Worm (Caenorhabditis elegans) whole organism, L1 larva: ENCODE measurements around the gene M151.2.

Source experiments
- C04F5.9 ChIP-seq: sonication (generic microtip); optimal IDR thresholded peaks from 2 replicates; lab custom pipeline; 2016; ENCODE audit warnings: missing genetic modification characterization, missing compliant biosample characterization
- Y116A8C.19 ChIP-seq: sonication (generic microtip); optimal IDR thresholded peaks from 2 replicates; lab custom pipeline; 2016; ENCODE audit warnings: missing compliant biosample characterization, missing genetic modification characterization, borderline replicate concordance
- aly-2 ChIP-seq: fragments of 150-350 bp; optimal IDR thresholded peaks from 2 replicates; lab custom pipeline; 2014; ENCODE audit warnings: missing biosample characterization, missing genetic modification characterization
- ceh-8 ChIP-seq: fragments of 200-800 bp; sonication (Bioruptor generic); optimal IDR thresholded peaks from 2 replicates; lab custom pipeline; 2018; ENCODE audit warnings: mild to moderate bottlenecking, missing genetic modification characterization, moderate library complexity, missing compliant biosample characterization
- ceh-88 ChIP-seq: fragments of 200-800 bp; sonication (Bioruptor generic); IDR thresholded peaks from 2 replicates; pipeline ENCODE4 v1.3.6; 2022; ENCODE audit warnings: missing genetic modification characterization, missing compliant biosample characterization
- ceh-90 ChIP-seq: sonication (generic microtip); optimal IDR thresholded peaks from 2 replicates; lab custom pipeline; 2016; ENCODE audit warnings: missing genetic modification characterization, missing compliant biosample characterization
- dpl-1 ChIP-seq, 3 experiments: fragments of 150-350 bp in 2 of 3; sonication (generic microtip) in 1 of 3; optimal IDR thresholded peaks; 2 replicates each; lab custom pipeline; 2014 to 2017; ENCODE audit warnings: missing biosample characterization in 3 of 3, missing genetic modification characterization in 3 of 3, missing genetic modification reagents in 3 of 3
- efl-1 ChIP-seq, 4 experiments: fragments of 150-350 bp; optimal IDR thresholded peaks in 3 of 4; peaks in 1 of 4; 1 replicate in 1 of 4; 2 replicates in 3 of 4; lab custom pipeline; 2014; ENCODE audit warnings: missing biosample characterization in 2 of 4, missing genetic modification characterization in 2 of 4, missing genetic modification reagents in 2 of 4
- egl-27 ChIP-seq, 2 experiments: fragments of 150-350 bp in 1 of 2; sonication (generic microtip); optimal IDR thresholded peaks; 3 replicates each; lab custom pipeline; 2017 to 2018; ENCODE audit warnings: missing biosample characterization in 2 of 2, missing genetic modification characterization in 2 of 2, missing genetic modification reagents in 2 of 2
- ets-5 ChIP-seq: fragments of 200-800 bp; sonication (Bioruptor generic); IDR thresholded peaks from 2 replicates; pipeline ENCODE4 v1.3.6; 2022; ENCODE audit warnings: missing genetic modification characterization, missing compliant biosample characterization
- fkh-10 ChIP-seq: sonication (generic microtip); optimal IDR thresholded peaks from 2 replicates; lab custom pipeline; 2017; ENCODE audit warnings: missing biosample characterization, missing genetic modification reagents, missing genetic modification characterization
- fkh-4 ChIP-seq: sonication (generic microtip); optimal IDR thresholded peaks from 2 replicates; lab custom pipeline; 2016; ENCODE audit warnings: missing compliant biosample characterization, missing genetic modification characterization, borderline replicate concordance
- grh-1 ChIP-seq: fragments of 200-800 bp; sonication (Bioruptor generic); IDR thresholded peaks from 2 replicates; pipeline ENCODE4 v1.3.6; 2022; ENCODE audit warnings: missing genetic modification reagents, missing genetic modification characterization, missing compliant biosample characterization
- hlh-17 ChIP-seq: fragments of 200-800 bp; sonication (Bioruptor generic); optimal IDR thresholded peaks from 2 replicates; lab custom pipeline; 2018; ENCODE audit warnings: missing genetic modification characterization, mild to moderate bottlenecking, missing compliant biosample characterization, moderate library complexity, borderline replicate concordance
- hlh-4 ChIP-seq: sonication (generic microtip); optimal IDR thresholded peaks from 2 replicates; lab custom pipeline; 2016; ENCODE audit warnings: mild to moderate bottlenecking, missing genetic modification characterization, missing compliant biosample characterization
- isw-1 ChIP-seq: fragments of 200-800 bp; sonication (Bioruptor generic); IDR thresholded peaks from 2 replicates; pipeline ENCODE4 v1.3.6; 2022; ENCODE audit warnings: missing genetic modification characterization, missing compliant biosample characterization
- jun-1 ChIP-seq: fragments of 150-350 bp; optimal IDR thresholded peaks from 2 replicates; lab custom pipeline; 2014; ENCODE audit warnings: missing biosample characterization, missing genetic modification reagents, missing genetic modification characterization
- lin-13 ChIP-seq: fragments of 150-350 bp; optimal IDR thresholded peaks from 2 replicates; lab custom pipeline; 2014; ENCODE audit warnings: missing biosample characterization, missing genetic modification reagents, missing genetic modification characterization
- lin-14 ChIP-seq: fragments of 200-800 bp; sonication (Bioruptor generic); optimal IDR thresholded peaks from 2 replicates; lab custom pipeline; 2018; ENCODE audit warnings: mild to moderate bottlenecking, missing genetic modification characterization, moderate library complexity, missing compliant biosample characterization
- lin-39 ChIP-seq: fragments of 150-350 bp; optimal IDR thresholded peaks from 2 replicates; lab custom pipeline; 2014; ENCODE audit warnings: missing biosample characterization, missing genetic modification reagents, missing genetic modification characterization
- lsy-2 ChIP-seq, 2 experiments: fragments of 150-350 bp; optimal IDR thresholded peaks; 2 replicates each; lab custom pipeline; 2014; ENCODE audit warnings: missing biosample characterization in 2 of 2, missing genetic modification characterization in 2 of 2
- nhr-20 ChIP-seq: sonication (generic microtip); optimal IDR thresholded peaks from 2 replicates; lab custom pipeline; 2016; ENCODE audit warnings: mild to moderate bottlenecking, missing genetic modification characterization, missing compliant biosample characterization
- nhr-28 ChIP-seq: fragments of 150-350 bp; optimal IDR thresholded peaks from 2 replicates; lab custom pipeline; 2014; ENCODE audit warnings: missing biosample characterization, missing genetic modification characterization
- rnt-1 ChIP-seq: sonication (generic microtip); optimal IDR thresholded peaks from 2 replicates; lab custom pipeline; 2016; ENCODE audit warnings: mild to moderate bottlenecking, missing genetic modification characterization, moderate library complexity, missing compliant biosample characterization
- skn-1 ChIP-seq: fragments of 150-350 bp; optimal IDR thresholded peaks from 2 replicates; lab custom pipeline; 2014; ENCODE audit warnings: missing biosample characterization, missing genetic modification characterization
- unc-62 ChIP-seq: fragments of 150-350 bp; optimal IDR thresholded peaks from 2 replicates; lab custom pipeline; 2014; ENCODE audit warnings: missing biosample characterization, missing genetic modification reagents, missing genetic modification characterization
- unc-98 ChIP-seq: fragments of 200-800 bp; sonication (Bioruptor generic); IDR thresholded peaks from 2 replicates; pipeline ENCODE4 v1.3.6; 2022; ENCODE audit warnings: missing genetic modification characterization, missing compliant biosample characterization
- xbp-1 ChIP-seq: sonication (generic microtip); optimal IDR thresholded peaks from 2 replicates; lab custom pipeline; 2016; ENCODE audit warnings: missing genetic modification characterization, missing compliant biosample characterization
- zip-4 ChIP-seq: fragments of 200-800 bp; sonication (Bioruptor generic); optimal IDR thresholded peaks from 2 replicates; lab custom pipeline; 2018; ENCODE audit warnings: mild to moderate bottlenecking, missing genetic modification characterization, moderate library complexity, missing compliant biosample characterization
- ztf-11 ChIP-seq, 2 experiments: sonication (generic microtip); optimal IDR thresholded peaks; 2 replicates each; lab custom pipeline; 2016 to 2017; ENCODE audit warnings: missing genetic modification characterization in 2 of 2, missing biosample characterization in 1 of 2, missing compliant biosample characterization in 1 of 2

Gene M151.2

DNA sequence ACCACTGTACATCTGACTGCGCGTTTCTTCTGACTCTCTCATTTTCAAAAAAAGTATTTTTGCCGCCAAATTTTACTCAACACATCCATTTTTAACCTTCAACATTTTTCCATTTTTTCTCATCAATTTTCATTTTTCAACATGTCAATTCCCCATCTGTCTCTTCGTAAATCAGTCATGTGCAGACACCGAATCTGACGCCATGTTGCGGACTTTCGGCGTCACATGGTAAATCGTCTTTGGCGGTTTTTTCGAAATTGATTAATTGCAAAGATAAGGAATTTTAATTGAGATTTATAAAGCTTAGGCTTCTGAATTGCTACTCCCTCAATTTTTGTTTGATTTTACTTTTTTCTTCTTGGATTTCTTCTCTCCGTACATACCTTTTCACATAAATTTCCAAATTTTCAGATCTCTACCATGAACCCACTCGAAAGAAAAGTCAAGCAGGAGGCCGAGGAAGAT lies 51.9 kb downstream of the M151.2 start, which contains the start of gene F19B10.1 (continued):
- TF ChIP-seq ztf-11 (tag; optimal IDR thresholded peaks at IDR 0.05; lab: Kevin White, UChicago) (peak in 1 of 2 experiments; percentile 2), jun-1 (peak; percentile 11), isw-1 (GFP tag; lab: Robert Waterston, UW) (peak; percentile 31; the same call in 1 of the 2 replicates), unc-62 (GFP tag; lab: Kevin White, UChicago) (no peak), Y116A8C.19 (tag; lab: Kevin White, UChicago) (no peak), ets-5 (GFP tag; lab: Robert Waterston, UW) (no peak), xbp-1 (tag; lab: Kevin White, UChicago) (peak; percentile 68), grh-1 (GFP tag; lab: Robert Waterston, UW) (0 out of 2 replicates have a peak, but pooled peaks have one; percentile 20), hlh-4 (tag; lab: Kevin White, UChicago) (no peak), zip-4 (GFP tag; lab: Kevin White, UChicago) (peak; percentile 6), lsy-2 (tag; optimal IDR thresholded peaks at IDR 0.05; lab: Kevin White, UChicago) (peak; percentile 86 to 87)

DNA sequence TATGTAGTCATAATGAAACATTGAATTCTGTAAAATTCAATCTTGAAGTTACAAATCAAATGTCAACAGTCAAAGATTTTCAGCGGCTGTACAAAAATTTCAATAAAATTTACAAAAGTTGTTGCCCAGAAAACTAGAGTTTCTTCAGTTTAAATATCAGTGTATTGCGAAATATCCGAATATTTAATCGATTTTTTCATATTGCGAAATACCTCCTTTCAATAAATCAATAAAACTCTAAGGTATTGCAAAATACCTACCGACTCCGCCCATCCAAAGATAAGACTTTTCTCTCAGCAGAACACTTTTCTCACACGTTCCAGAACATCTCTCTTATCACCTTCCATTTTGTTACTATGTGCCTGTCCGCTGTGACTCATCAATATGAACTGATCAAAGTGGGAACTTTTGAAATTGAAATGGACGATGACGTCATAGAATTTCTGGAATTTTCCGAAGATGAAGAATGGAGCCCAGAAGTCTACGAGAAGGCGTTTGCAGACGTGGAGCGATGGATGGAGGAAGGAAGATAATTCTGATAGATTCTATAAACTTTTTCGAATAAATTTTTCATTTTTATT lies 53.7 kb downstream of the M151.2 start:
- TF ChIP-seq hlh-17 (GFP tag; lab: Kevin White, UChicago) (no peak), ceh-88 (GFP tag; lab: Robert Waterston, UW) (no peak), fkh-4 (no peak), fkh-10 (no peak), aly-2 (tag; lab: Kevin White, UChicago) (no peak), C04F5.9 (tag; lab: Kevin White, UChicago) (no peak), nhr-20 (tag; lab: Kevin White, UChicago) (no peak), ceh-90 (tag; lab: Kevin White, UChicago) (no peak), skn-1 (tag; lab: Kevin White, UChicago) (peak; percentile 17), lin-13 (GFP tag; lab: Kevin White, UChicago) (no peak), ceh-8 (GFP tag; lab: Kevin White, UChicago) (no peak), efl-1 (optimal IDR thresholded peaks at IDR 0.05; lab: Kevin White, UChicago) (no peak), efl-1 (GFP tag; optimal IDR thresholded peaks at IDR 0.05 in 1 of 2; lab: Kevin White, UChicago) (peak in 1 of 2 experiments; percentile 78), lin-39 (tag; lab: Kevin White, UChicago) (no peak), jun-1 (no peak), nhr-28 (tag; lab: Kevin White, UChicago) (no peak), dpl-1 (GFP tag; optimal IDR thresholded peaks at IDR 0.05; lab: Kevin White, UChicago) (no peak), zip-4 (GFP tag; lab: Kevin White, UChicago) (peak; percentile 47), unc-98 (GFP tag; lab: Robert Waterston, UW) (no peak), rnt-1 (no peak), lin-14 (GFP tag; lab: Kevin White, UChicago) (no peak), egl-27 (tag; optimal IDR thresholded peaks at IDR 0.05; lab: Kevin White, UChicago) (no peak)
